Fruit fly (Drosophila melanogaster): ENCODE data around the gene PK2-R1.

DNA sequence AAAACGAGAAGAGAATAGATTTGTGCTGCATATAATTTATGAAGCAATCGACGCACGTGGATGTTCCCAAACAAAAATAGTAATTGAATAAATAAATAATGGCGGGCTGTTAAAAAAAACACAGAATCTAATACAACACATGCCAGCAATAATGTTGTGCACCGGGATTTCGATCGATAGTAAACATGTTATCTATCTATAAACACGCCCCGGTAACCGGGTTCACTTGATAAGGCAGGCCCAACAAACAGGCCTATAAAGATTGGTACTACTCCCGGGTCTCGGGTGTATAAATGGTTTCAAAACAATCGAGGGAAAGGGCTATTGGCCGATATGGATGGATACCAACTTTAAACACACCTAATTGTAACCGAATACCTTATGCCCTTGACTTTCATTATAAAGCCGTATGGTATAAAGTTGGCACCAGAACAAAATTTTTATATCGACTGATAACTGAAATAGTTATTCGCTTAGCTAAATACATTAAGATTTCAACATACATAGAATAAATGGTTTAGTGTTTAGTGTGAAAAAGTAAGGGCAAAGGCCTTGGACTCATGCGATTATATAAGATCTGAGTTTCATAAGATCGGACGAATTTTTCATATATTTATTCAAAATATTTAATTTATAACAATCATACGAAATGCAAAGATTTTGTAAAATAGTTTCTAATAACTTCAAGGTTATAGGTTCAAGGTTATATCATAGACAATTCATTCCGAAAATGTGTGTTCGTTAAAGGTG lies 27.7 kb downstream of the PK2-R1 start:
- TF ChIP-seq CG1620 (GFP tag; optimal IDR thresholded peaks at IDR 0.05) (no peak), toe (GFP tag; optimal IDR thresholded peaks at IDR 0.05) (no peak), ovo (GFP tag; optimal IDR thresholded peaks at IDR 0.05) (no peak), CG14711 (tag; optimal IDR thresholded peaks at IDR 0.05) (no peak), CG7045 (GFP tag; optimal IDR thresholded peaks at IDR 0.05) (no peak), pad (GFP tag; optimal IDR thresholded peaks at IDR 0.05) (no peak), CG11617 (GFP tag; optimal IDR thresholded peaks at IDR 0.05) (no peak), Clk (GFP tag; optimal IDR thresholded peaks at IDR 0.05) (no peak), CG12768 (GFP tag; optimal IDR thresholded peaks at IDR 0.05) (no peak), cnc (optimal IDR thresholded peaks at IDR 0.05) (no peak), kay (GFP tag; ENCODE audit: borderline replicate concordance) (peak; percentile 56)
